Fruit fly (Drosophila melanogaster): Measurements from ENCODE around the gene CG14694.

- TF ChIP-seq CG12768 (GFP tag; optimal IDR thresholded peaks at IDR 0.05), result peak; percentile 54
- TF ChIP-seq cic (GFP tag; optimal IDR thresholded peaks at IDR 0.05), result peak; percentile 83
- TF ChIP-seq kay (GFP tag; ENCODE audit: borderline replicate concordance), result no peak
- TF ChIP-seq cnc (optimal IDR thresholded peaks at IDR 0.05), result no peak
- TF ChIP-seq bab1 (GFP tag; optimal IDR thresholded peaks at IDR 0.05), result peak; percentile 69
- TF ChIP-seq Mnt (GFP tag; optimal IDR thresholded peaks at IDR 0.05), result peak; percentile 69
- no peak for TF ChIP-seq Crg-1 (GFP tag; optimal IDR thresholded peaks at IDR 0.05)
- peak; percentile 6 for TF ChIP-seq ovo (GFP tag; optimal IDR thresholded peaks at IDR 0.05)
- peak; percentile 56 for TF ChIP-seq CG33017 (tag; optimal IDR thresholded peaks at IDR 0.05)
- TF ChIP-seq Clk (GFP tag; optimal IDR thresholded peaks at IDR 0.05), result peak; percentile 37
- TF ChIP-seq CG14711 (tag; optimal IDR thresholded peaks at IDR 0.05), result peak; percentile 50
- no peak for TF ChIP-seq toe (GFP tag; optimal IDR thresholded peaks at IDR 0.05)
- peak; percentile 16 for TF ChIP-seq CG1620 (GFP tag; optimal IDR thresholded peaks at IDR 0.05)
Measured at dm6 chr3R:10868427-10868962, 8.9 kb upstream of the CG14694 start, which contains the start of the genes SelR and Tsp86D.
